Worm (Caenorhabditis elegans): ENCODE results near the gene cup-16.

The cup-16 gene

DNA sequence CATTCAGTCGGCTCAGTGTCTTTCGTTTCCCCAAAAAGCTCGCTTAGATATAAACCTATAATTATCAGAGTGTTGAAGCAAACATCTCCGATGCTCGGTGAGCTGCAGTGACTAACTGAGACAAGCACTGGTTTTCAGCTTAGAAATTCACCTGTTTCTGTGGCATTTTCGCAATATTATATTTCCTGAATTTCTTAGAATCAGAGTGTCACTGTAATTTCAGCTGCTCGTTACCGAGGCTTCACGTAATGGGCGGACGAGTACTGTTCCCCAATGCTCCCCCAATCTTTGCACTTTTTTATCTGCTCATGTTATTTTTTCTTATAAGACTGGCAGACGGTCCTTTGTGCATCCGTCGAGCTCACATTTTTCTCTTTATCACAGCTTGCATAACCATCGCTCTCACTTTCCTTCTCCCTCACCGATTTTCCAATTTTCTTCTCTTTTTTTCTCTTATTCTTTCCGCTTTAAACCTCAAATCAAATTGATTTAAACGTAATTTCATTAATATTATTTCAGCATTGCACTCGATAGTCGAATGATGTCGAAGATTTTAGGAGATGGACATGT, 15.1 kb downstream of the cup-16 start, which contains the start of gene trcs-2:
Gene trcs-2 (plus strand): TSS at position 520 of the 570 bp plus-strand sequence.
- no peak for TF ChIP-seq nhr-90 (tag; optimal IDR thresholded peaks at IDR 0.05)
- 0 out of 2 replicates have a peak, but pooled peaks have one; percentile 32 for TF ChIP-seq dox-1 (GFP tag; IDR thresholded peaks at IDR 0.05)
- no peak for TF ChIP-seq atf-7 (tag; optimal IDR thresholded peaks at IDR 0.05)
- no peak for TF ChIP-seq Y53F4B.3 (GFP tag; IDR thresholded peaks at IDR 0.05)
- TF ChIP-seq nfyb-1 (GFP tag; IDR thresholded peaks at IDR 0.05): peak; percentile 41; the same call in 1 of the 2 replicates
- TF ChIP-seq ceh-40 (GFP tag; IDR thresholded peaks at IDR 0.05): no peak
- no peak for TF ChIP-seq lag-1 (GFP tag; IDR thresholded peaks at IDR 0.05)
- no peak for TF ChIP-seq mel-28 (tag; optimal IDR thresholded peaks at IDR 0.05; ENCODE audit: borderline replicate concordance)
- TF ChIP-seq nfya-1 (tag; optimal IDR thresholded peaks at IDR 0.05; ENCODE audit: borderline replicate concordance, insufficient read depth): no peak
- no peak for TF ChIP-seq ama-1 (optimal IDR thresholded peaks at IDR 0.05)
- no peak for TF ChIP-seq ama-1 (GFP tag; optimal IDR thresholded peaks at IDR 0.05)

DNA sequence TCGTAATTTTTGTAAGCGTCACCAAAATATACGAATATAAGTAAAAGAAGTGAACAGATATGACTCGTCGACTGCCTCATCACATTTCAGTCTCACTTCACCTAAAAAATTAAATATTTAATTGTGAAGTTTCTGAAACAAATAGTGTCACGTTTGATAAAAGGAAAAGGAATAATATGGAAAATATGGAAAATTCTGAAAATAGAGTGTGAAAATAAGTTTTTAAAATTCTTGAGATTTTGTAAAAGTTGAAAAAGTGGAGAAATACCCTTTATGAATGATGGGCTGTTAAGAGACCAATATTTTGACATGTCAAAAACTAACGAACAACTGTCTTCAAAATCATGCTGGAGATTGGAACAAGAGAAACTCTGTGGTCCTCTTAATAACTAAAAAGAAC, 19.7 kb downstream of the cup-16 start, which contains the start of gene T01B7.9:
Gene T01B7.9 (minus strand): TSS at position 101 of the 400 bp plus-strand sequence.
- TF ChIP-seq hmg-1.2 (GFP tag; IDR thresholded peaks at IDR 0.05) (no peak), snpc-1.3 (tag; optimal IDR thresholded peaks at IDR 0.05; ENCODE audit: insufficient read depth) (no peak), snpc-3.4 (tag; optimal IDR thresholded peaks at IDR 0.05) (no peak), ceh-79 (tag; optimal IDR thresholded peaks at IDR 0.05) (no peak), madf-3 (GFP tag; IDR thresholded peaks at IDR 0.05) (no peak), Y79H2A.3 (GFP tag; conservative IDR thresholded peaks at IDR 0.05) (no peak), ztf-25 (GFP tag; IDR thresholded peaks at IDR 0.05) (no peak), F33H1.4 (GFP tag; IDR thresholded peaks at IDR 0.05) (no peak), ztf-26 (tag; optimal IDR thresholded peaks at IDR 0.05) (no peak), unc-62 (GFP tag; optimal IDR thresholded peaks at IDR 0.05) (no peak), D2030.7 (GFP tag; IDR thresholded peaks at IDR 0.05) (no peak), ccch-3 (GFP tag; optimal IDR thresholded peaks at IDR 0.05) (no peak), dox-1 (GFP tag; IDR thresholded peaks at IDR 0.05) (no peak), rec-8 (tag; optimal IDR thresholded peaks at IDR 0.05) (no peak), F10E7.11 (tag; optimal IDR thresholded peaks at IDR 0.05) (no peak), tbp1 (GFP tag; optimal IDR thresholded peaks at IDR 0.05) (no peak), mcd-1 (GFP tag; IDR thresholded peaks at IDR 0.05) (no peak), Y56A3A.18 (GFP tag; IDR thresholded peaks at IDR 0.05) (no peak), pha-4 (tag; optimal IDR thresholded peaks at IDR 0.05) (no peak), egrh-3 (GFP tag; IDR thresholded peaks at IDR 0.05) (no peak)

DNA sequence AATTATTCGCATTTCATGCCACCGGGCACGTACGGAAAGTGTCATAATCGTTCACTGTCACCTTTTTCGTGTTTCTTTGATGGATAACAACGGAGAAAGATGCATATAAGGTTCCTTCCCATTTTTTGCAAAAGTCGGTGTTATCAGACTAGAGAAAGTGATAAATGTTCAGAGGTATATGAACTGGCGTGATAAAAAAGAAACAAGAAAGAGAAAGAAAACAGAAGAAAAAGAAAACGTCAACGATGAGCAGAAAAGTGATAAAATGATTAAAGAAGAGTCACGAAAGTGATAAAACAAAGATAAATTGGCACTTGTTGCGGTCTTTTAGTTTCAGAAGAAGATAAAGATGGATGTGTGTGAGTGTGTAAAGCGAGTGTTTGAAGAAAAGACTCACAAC, 23.3 kb downstream of the cup-16 start:
- TF ChIP-seq T07F8.4 (tag; optimal IDR thresholded peaks at IDR 0.05): no peak
- TF ChIP-seq ekl-4 (GFP tag; IDR thresholded peaks at IDR 0.05): no peak
- no peak for TF ChIP-seq nhr-90 (tag; optimal IDR thresholded peaks at IDR 0.05)
- TF ChIP-seq ceh-27 (GFP tag; optimal IDR thresholded peaks at IDR 0.05): no peak
- TF ChIP-seq mel-28 (tag; optimal IDR thresholded peaks at IDR 0.05; ENCODE audit: borderline replicate concordance): no peak
- TF ChIP-seq egl-44 (GFP tag; IDR thresholded peaks at IDR 0.05): no peak
- no peak for TF ChIP-seq Y53G8AR.9 (GFP tag; conservative IDR thresholded peaks at IDR 0.05)
- TF ChIP-seq xnd-1 (tag; optimal IDR thresholded peaks at IDR 0.05): no peak
- TF ChIP-seq hsf-1 (GFP tag; IDR thresholded peaks at IDR 0.05): no peak
- no peak for TF ChIP-seq Y95B8A.8 (GFP tag; IDR thresholded peaks at IDR 0.05)
- TF ChIP-seq F37B4.10 (GFP tag; IDR thresholded peaks at IDR 0.05): no peak
- TF ChIP-seq F39B2.1 (GFP tag; IDR thresholded peaks at IDR 0.05): no peak
- TF ChIP-seq ets-4 (GFP tag; optimal IDR thresholded peaks at IDR 0.05): no peak
- no peak for TF ChIP-seq lsl-1 (GFP tag; optimal IDR thresholded peaks at IDR 0.05)
- TF ChIP-seq ceh-79 (tag; optimal IDR thresholded peaks at IDR 0.05): no peak
- TF ChIP-seq lin-35 (GFP tag; optimal IDR thresholded peaks at IDR 0.05): no peak

Data from whole organism, young adult.